Worm (Caenorhabditis elegans): ENCODE results near the gene W04E12.2.
"Not testable (repeated sequence)": the region's sequence is repeated elsewhere in the genome, so short reads cannot be mapped to it uniquely, and the experiment has no call there.

The W04E12.2 gene

DNA sequence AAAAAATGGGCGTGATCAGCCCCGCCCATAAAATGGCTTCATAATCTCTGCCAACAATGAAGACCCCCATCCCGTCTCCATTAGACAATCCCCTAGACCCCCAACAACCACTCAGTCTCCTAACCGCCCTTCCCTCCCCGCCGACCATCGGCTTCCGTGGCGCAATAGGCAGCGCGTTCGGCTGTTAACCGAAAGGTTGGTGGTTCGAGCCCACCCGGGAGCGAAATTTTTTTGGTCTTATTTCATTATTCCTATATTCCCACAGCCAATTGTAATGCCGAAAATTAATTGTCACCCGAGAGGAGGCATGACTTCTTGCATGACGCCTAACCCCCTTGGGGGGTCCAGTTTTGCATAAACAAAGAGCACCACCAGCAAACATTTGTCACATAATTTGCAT lies 18.1 kb downstream of the W04E12.2 start (continued):
- TF ChIP-seq elt-1 (tag; optimal IDR thresholded peaks at IDR 0.05; ENCODE audit: borderline replicate concordance, insufficient read depth) (no peak), M03D4.4 (tag; optimal IDR thresholded peaks at IDR 0.05) (peak; percentile 76), blmp-1 (tag; optimal IDR thresholded peaks at IDR 0.05) (no peak), sptf-1 (tag; optimal IDR thresholded peaks at IDR 0.05) (peak; percentile 78), ztf-11 (tag; optimal IDR thresholded peaks at IDR 0.05) (no peak)

DNA sequence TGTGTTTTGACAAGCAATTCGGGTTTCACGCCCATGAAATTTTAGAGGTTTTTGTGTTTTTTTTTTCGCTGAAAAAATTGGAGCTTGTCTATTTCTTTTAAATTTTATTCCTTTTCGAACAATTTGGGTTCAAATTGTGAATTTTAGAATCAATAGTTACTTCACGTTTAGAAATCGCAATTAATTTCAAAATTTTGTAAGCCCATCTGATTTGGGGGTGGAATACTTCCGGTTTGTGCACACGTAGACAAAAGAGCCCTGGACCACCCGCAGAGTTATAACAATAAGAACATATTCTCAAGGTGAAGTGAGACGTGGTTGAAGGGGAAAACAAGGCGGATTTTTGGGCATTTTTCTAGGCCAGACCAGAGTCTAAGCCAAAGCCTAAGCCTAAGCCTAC lies 21.7 kb downstream of the W04E12.2 start, which contains the start of gene Y116F11A.6:
TSS of gene Y116F11A.6 (plus strand) at position 301 of the 400 bp plus-strand sequence.
- TF ChIP-seq mls-2 (tag; optimal IDR thresholded peaks at IDR 0.05) (no peak), sptf-1 (tag; optimal IDR thresholded peaks at IDR 0.05) (no peak), mep-1 (tag; optimal IDR thresholded peaks at IDR 0.05) (no peak), ceh-39 (tag; optimal IDR thresholded peaks at IDR 0.05) (no peak), ham-2 (GFP tag; optimal IDR thresholded peaks at IDR 0.05) (no peak), lin-13 (tag; optimal IDR thresholded peaks at IDR 0.05) (no peak), blmp-1 (tag; optimal IDR thresholded peaks at IDR 0.05) (no peak), ceh-83 (GFP tag; optimal IDR thresholded peaks at IDR 0.05) (no peak), ztf-11 (tag; optimal IDR thresholded peaks at IDR 0.05) (no peak), snpc-4 (tag; optimal IDR thresholded peaks at IDR 0.05) (no peak), drap-1 (GFP tag; optimal IDR thresholded peaks at IDR 0.05) (no peak), cnd-1 (tag; optimal IDR thresholded peaks at IDR 0.05) (no peak), sem-2 (GFP tag; optimal IDR thresholded peaks at IDR 0.05) (no peak), unc-62 (GFP tag; optimal IDR thresholded peaks at IDR 0.05) (no peak), hlh-1 (tag; optimal IDR thresholded peaks at IDR 0.05) (no peak), bed-3 (GFP tag; optimal IDR thresholded peaks at IDR 0.05) (no peak), lin-32 (GFP tag; optimal IDR thresholded peaks at IDR 0.05) (no peak), elt-1 (tag; optimal IDR thresholded peaks at IDR 0.05; ENCODE audit: borderline replicate concordance, insufficient read depth) (no peak)

DNA sequence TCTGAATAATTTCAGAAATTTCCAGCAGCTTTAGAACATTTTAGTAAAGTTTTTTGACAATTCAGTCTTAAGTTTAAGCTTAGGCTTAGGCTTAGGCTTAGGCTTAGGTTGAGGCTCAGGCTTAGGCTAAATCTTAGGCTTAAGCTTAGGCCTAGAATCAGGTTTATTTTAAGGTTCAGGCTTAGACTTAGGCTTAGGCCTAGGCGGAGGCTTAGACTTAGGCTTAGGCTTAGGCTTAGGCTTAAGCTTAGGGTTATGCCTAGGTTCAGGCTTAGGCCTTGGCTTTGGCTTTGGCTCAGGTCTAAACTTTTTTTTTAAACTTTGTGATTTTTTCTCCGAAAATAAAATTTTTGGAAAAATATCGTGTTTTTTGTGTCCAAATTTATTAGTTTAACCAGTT lies 22.3 kb downstream of the W04E12.2 start:
- no peak for TF ChIP-seq lin-13 (tag; optimal IDR thresholded peaks at IDR 0.05)
- TF ChIP-seq M03D4.4 (tag; optimal IDR thresholded peaks at IDR 0.05): no peak
- no peak for TF ChIP-seq mep-1 (tag; optimal IDR thresholded peaks at IDR 0.05)
- TF ChIP-seq lin-32 (GFP tag; optimal IDR thresholded peaks at IDR 0.05): no peak
- no peak for TF ChIP-seq blmp-1 (tag; optimal IDR thresholded peaks at IDR 0.05)
- no peak for TF ChIP-seq ces-1 (GFP tag; optimal IDR thresholded peaks at IDR 0.05)

DNA sequence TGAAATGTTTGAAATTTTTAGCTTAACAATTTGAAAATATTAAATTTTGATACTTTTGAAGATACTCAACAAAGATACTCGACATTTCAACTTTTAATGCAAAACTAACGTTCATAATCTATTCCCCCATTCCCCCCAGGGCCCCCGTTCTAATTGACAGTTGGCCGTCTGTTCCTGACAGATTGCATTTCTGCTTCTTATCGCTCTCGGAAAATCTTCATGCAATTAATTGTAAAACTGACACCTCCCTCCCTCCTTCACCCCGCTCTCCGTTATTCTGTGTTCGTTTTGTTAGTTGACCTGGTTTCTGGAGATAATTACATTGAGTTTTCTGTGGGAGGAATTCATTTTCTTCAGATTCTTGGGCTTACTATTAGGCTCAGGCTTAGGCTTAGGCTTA lies 23.0 kb downstream of the W04E12.2 start:
- TF ChIP-seq unc-39 (tag; optimal IDR thresholded peaks at IDR 0.05) (no peak), drap-1 (GFP tag; optimal IDR thresholded peaks at IDR 0.05) (no peak), snpc-4 (tag; optimal IDR thresholded peaks at IDR 0.05) (no peak), elt-1 (tag; optimal IDR thresholded peaks at IDR 0.05; ENCODE audit: borderline replicate concordance, insufficient read depth) (no peak), ceh-83 (GFP tag; optimal IDR thresholded peaks at IDR 0.05) (no peak), nhr-28 (tag; optimal IDR thresholded peaks at IDR 0.05) (no peak), nhr-12 (tag; optimal IDR thresholded peaks at IDR 0.05) (no peak), unc-62 (GFP tag; optimal IDR thresholded peaks at IDR 0.05) (peak; percentile 86), ces-1 (GFP tag; optimal IDR thresholded peaks at IDR 0.05) (no peak), mls-2 (tag; optimal IDR thresholded peaks at IDR 0.05) (no peak), blmp-1 (tag; optimal IDR thresholded peaks at IDR 0.05) (no peak), hlh-1 (tag; optimal IDR thresholded peaks at IDR 0.05) (peak; percentile 21), bed-3 (GFP tag; optimal IDR thresholded peaks at IDR 0.05) (no peak)

DNA sequence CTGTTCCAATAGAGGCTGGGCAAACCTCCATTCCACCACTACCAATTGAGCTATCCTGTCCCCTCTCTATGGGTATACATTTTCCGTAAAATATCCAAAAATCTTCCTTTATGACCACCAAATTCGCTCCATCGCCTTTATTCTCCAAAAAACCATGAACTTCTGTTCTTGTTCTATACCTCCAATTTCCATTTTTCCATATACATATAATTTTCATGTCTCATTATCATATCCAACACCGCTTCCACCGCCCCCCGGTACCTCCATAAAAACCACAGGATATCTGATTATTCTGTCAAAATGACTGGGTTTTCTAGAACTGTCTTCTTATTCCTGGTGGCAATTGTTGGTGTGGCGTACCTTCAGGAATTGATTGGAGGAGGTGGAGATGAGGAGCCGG lies 25.1 kb downstream of the W04E12.2 start, which contains the start of gene Y43F8C.17:
TSS of gene Y43F8C.17 (plus strand) at position 301 of the 400 bp plus-strand sequence.
- TF ChIP-seq elt-1 (tag; optimal IDR thresholded peaks at IDR 0.05; ENCODE audit: borderline replicate concordance, insufficient read depth): no peak
- TF ChIP-seq M03D4.4 (tag; optimal IDR thresholded peaks at IDR 0.05): no peak
- no peak for TF ChIP-seq zip-8 (tag; optimal IDR thresholded peaks at IDR 0.05)
- TF ChIP-seq nhr-12 (tag; optimal IDR thresholded peaks at IDR 0.05): no peak
- no peak for TF ChIP-seq nhr-28 (tag; optimal IDR thresholded peaks at IDR 0.05)
- no peak for TF ChIP-seq lin-13 (tag; optimal IDR thresholded peaks at IDR 0.05)
- no peak for TF ChIP-seq unc-39 (tag; optimal IDR thresholded peaks at IDR 0.05)
- TF ChIP-seq sptf-1 (tag; optimal IDR thresholded peaks at IDR 0.05): no peak
- no peak for TF ChIP-seq ztf-11 (tag; optimal IDR thresholded peaks at IDR 0.05)

DNA sequence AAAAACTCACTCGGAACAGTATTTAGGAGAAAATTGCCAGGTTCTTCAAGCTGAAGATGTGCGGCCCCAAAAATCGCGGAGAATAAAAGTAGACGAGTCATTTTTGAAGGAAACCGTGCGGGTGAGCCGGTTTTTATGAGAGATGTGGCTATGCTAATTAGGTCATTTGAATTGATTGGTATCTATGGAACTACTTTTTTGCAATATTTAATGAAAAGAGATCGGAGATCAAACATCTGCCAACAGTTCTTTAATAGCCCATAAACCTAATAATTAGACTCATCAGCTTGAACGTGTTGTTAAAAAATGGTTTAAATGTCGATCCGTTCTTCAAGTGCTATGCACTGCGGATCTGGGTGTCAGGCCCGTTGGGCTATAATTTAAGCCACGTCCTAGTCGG lies 25.5 kb downstream of the W04E12.2 start, which contains the start of gene Y43F8C.16:
TSS of gene Y43F8C.16 (minus strand) at position 101 of the 400 bp plus-strand sequence.
- TF ChIP-seq lsy-2 (tag; optimal IDR thresholded peaks at IDR 0.05): no peak
- TF ChIP-seq lin-13 (tag; optimal IDR thresholded peaks at IDR 0.05): no peak
- TF ChIP-seq hlh-1 (tag; optimal IDR thresholded peaks at IDR 0.05): no peak
- no peak for TF ChIP-seq ztf-11 (tag; optimal IDR thresholded peaks at IDR 0.05)

DNA sequence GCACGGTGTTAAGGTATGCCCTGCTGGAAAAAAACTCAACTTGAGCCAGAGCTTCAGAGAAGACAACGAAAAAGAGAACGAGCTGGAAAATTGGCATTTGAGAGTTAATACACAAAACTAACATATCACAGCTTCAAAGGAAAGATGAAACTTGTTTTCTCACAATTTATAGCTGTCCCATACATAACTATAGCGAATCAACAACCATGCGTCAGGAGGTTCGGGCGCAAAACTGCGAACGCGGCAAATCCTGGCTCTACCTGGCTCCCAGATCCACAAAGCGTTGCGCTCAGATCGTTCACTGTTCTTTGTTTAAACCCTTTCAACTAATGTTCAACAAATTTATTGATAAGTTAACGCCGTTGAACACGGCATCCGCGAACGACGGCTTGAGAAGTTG lies 29.3 kb downstream of the W04E12.2 start, which contains the start of gene Y43F8C.23:
TSS of gene Y43F8C.23 (minus strand) at position 101 of the 400 bp plus-strand sequence.
- TF ChIP-seq sptf-1 (tag; optimal IDR thresholded peaks at IDR 0.05); unc-120 (tag; optimal IDR thresholded peaks at IDR 0.05; ENCODE audit: poor library complexity, severe bottlenecking); lsy-2 (tag; optimal IDR thresholded peaks at IDR 0.05): not testable (repeated sequence)

Data from whole organism, mixed stage, embryonic.